Worm (Caenorhabditis elegans): ENCODE data around the gene C39E9.8.

- TF ChIP-seq nhr-237 (tag; optimal IDR thresholded peaks at IDR 0.05) (no peak), nhr-76 (tag; optimal IDR thresholded peaks at IDR 0.05) (no peak), unc-62 (GFP tag; optimal IDR thresholded peaks at IDR 0.05) (no peak), nhr-2 (tag; optimal IDR thresholded peaks at IDR 0.05) (no peak), pha-4 (tag; optimal IDR thresholded peaks at IDR 0.05) (no peak)
Measured at ce11 chrIV:13070142-13070541, 9.1 kb upstream of the C39E9.8 start, which contains the start of gene scl-7.

All from whole organism, mixed stage, embryonic.